Worm (Caenorhabditis elegans): ENCODE data around the gene glb-30.

DNA sequence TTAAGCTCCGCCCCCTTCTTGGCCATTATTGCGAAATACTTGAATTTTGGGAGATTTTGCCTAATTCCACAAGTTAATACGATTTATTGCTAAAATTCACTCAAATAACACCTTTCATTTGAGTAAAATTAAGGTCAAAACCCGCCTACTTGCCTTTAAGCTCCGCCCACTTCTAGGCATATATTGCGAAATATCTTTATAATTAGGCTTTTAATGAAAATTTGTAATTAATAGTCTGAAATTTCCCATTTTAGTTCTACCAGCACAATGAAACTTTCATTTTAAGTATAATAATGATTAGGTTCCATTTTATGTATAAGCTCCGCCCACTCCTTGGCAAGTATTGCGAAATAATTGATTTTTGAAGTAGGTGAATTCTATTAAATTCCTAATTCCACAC is 6.3 kb upstream of the glb-30 start:
- TF ChIP-seq fkh-10 (GFP tag; optimal IDR thresholded peaks at IDR 0.05) (no peak), nhr-28 (tag; optimal IDR thresholded peaks at IDR 0.05) (no peak), zag-1 (tag; optimal IDR thresholded peaks at IDR 0.05) (no peak), elt-3 (tag; optimal IDR thresholded peaks at IDR 0.05) (no peak), nhr-76 (tag; optimal IDR thresholded peaks at IDR 0.05) (no peak), nhr-237 (tag; optimal IDR thresholded peaks at IDR 0.05) (no peak), ztf-11 (tag; optimal IDR thresholded peaks at IDR 0.05) (no peak), ZK546.5 (tag; optimal IDR thresholded peaks at IDR 0.05) (no peak), elt-2 (tag; optimal IDR thresholded peaks at IDR 0.05) (no peak), mdl-1 (tag; optimal IDR thresholded peaks at IDR 0.05) (no peak), egl-27 (tag; optimal IDR thresholded peaks at IDR 0.05) (no peak), unc-62 (GFP tag; optimal IDR thresholded peaks at IDR 0.05) (no peak), ceh-82 (tag; optimal IDR thresholded peaks at IDR 0.05) (no peak), aly-2 (tag; optimal IDR thresholded peaks at IDR 0.05) (no peak)

All from whole organism, L3 larva.